2 fruit fly cellular contexts compared by ENCODE assay signal in the genomic region with DNA sequence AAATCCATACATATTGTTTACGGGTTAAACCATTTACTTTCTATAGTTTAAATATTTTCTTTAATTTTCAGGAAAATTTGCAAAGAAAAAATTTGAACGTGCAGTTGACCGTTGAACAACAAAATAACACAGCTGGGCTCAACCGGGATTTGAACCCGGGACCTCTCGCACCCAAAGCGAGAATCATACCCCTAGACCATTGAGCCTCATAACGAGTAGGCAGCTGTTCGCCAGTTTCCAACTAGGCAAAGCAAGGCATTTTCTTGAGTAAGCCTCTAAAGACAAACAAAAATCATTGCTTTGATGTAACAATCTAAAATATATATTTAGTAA.
TF ChIP-seq lines count a peak whose summit lies in the region.

No protein-coding gene starts in this region.

TF ChIP-seq in whole organism, embryonic, 481 proteins besides CTCF, POLR2A, EP300 and RAD21 (continued from another document):
- TF ChIP-seq CG7271 (tag; optimal IDR thresholded peaks at IDR 0.05; lab: Kevin White, UChicago) (no peak), sens (GFP tag; lab: Kevin White, UChicago) (peak; percentile 57), yki (optimal IDR thresholded peaks at IDR 0.05; lab: Kevin White, UChicago) (no peak), CG7839 (tag; optimal IDR thresholded peaks at IDR 0.05; lab: Kevin White, UChicago) (peak; percentile 5), CG14441 (GFP tag; IDR thresholded peaks at IDR 0.05; lab: Robert Waterston, UW) (0 out of 2 replicates have a peak, but pooled peaks have one; percentile 39), zen2 (GFP tag; IDR thresholded peaks at IDR 0.05; lab: Robert Waterston, UW; ENCODE audit: partially characterized antibody) (peak; percentile 56; the same call in 2 of the 3 replicates), Scr (GFP tag; IDR thresholded peaks at IDR 0.05; lab: Robert Waterston, UW; ENCODE audit: partially characterized antibody) (peak; percentile 78), cg (GFP tag; optimal IDR thresholded peaks at IDR 0.05; lab: Kevin White, UChicago) (no peak), CG7357 (GFP tag; IDR thresholded peaks at IDR 0.05; lab: Robert Waterston, UW) (no peak), CG7963 (GFP tag; IDR thresholded peaks at IDR 0.05; lab: Robert Waterston, UW; ENCODE audit: partially characterized antibody) (peak; percentile 84), Bgb (GFP tag; IDR thresholded peaks at IDR 0.05; lab: Robert Waterston, UW; ENCODE audit: partially characterized antibody) (peak; percentile 81), CG6791 (GFP tag; IDR thresholded peaks at IDR 0.05; lab: Robert Waterston, UW; ENCODE audit: partially characterized antibody) (peak; percentile 88), CG34224 (GFP tag; IDR thresholded peaks at IDR 0.05; lab: Robert Waterston, UW; ENCODE audit: partially characterized antibody) (peak; percentile 42; the same call in 1 of the 3 replicates), hbn (GFP tag; IDR thresholded peaks at IDR 0.05; lab: Robert Waterston, UW; ENCODE audit: partially characterized antibody) (peak; percentile 47; the same call in 1 of the 2 replicates), unc-4 (GFP tag; IDR thresholded peaks at IDR 0.05; lab: Robert Waterston, UW; ENCODE audit: partially characterized antibody) (peak; percentile 26; the same call in 1 of the 2 replicates), bigmax (GFP tag; optimal IDR thresholded peaks at IDR 0.05; lab: Kevin White, UChicago) (no peak), amos (GFP tag; IDR thresholded peaks at IDR 0.05; lab: Robert Waterston, UW; ENCODE audit: partially characterized antibody) (peak; percentile 82), sna (GFP tag; IDR thresholded peaks at IDR 0.05; lab: Robert Waterston, UW; ENCODE audit: partially characterized antibody) (peak; percentile 78; the same call in 1 of the 2 replicates), pita (GFP tag; optimal IDR thresholded peaks at IDR 0.05; lab: Kevin White, UChicago) (no peak), CG3163 (GFP tag; optimal IDR thresholded peaks at IDR 0.05; lab: Kevin White, UChicago) (no peak), lov (optimal IDR thresholded peaks at IDR 0.05; lab: Kevin White, UChicago) (peak; percentile 40), lov (GFP tag; IDR thresholded peaks at IDR 0.05; lab: Robert Waterston, UW) (no peak), CG7745 (tag; optimal IDR thresholded peaks at IDR 0.05; lab: Kevin White, UChicago) (peak; percentile 32), dmrt99B (tag; optimal IDR thresholded peaks at IDR 0.05; lab: Kevin White, UChicago) (peak; percentile 18), CG10979 (tag; optimal IDR thresholded peaks at IDR 0.05; lab: Kevin White, UChicago) (no peak), mld (GFP tag; IDR thresholded peaks at IDR 0.05; lab: Robert Waterston, UW; ENCODE audit: partially characterized antibody) (peak; percentile 92), hb (GFP tag; IDR thresholded peaks at IDR 0.05; lab: Robert Waterston, UW; ENCODE audit: partially characterized antibody) (peak; percentile 82; the same call in 2 of the 3 replicates), bbx (GFP tag; IDR thresholded peaks at IDR 0.05; lab: Robert Waterston, UW; ENCODE audit: partially characterized antibody) (peak; percentile 80), nom (GFP tag; optimal IDR thresholded peaks at IDR 0.05; lab: Kevin White, UChicago) (peak; percentile 47), ato (GFP tag; IDR thresholded peaks at IDR 0.05; lab: Robert Waterston, UW; ENCODE audit: partially characterized antibody) (peak; percentile 78), CG2129 (GFP tag; IDR thresholded peaks at IDR 0.05; lab: Robert Waterston, UW; ENCODE audit: partially characterized antibody) (peak; percentile 21; the same call in 1 of the 2 replicates), CG16813 (GFP tag; IDR thresholded peaks at IDR 0.05; lab: Robert Waterston, UW; ENCODE audit: partially characterized antibody) (peak; percentile 92), CG42726 (GFP tag; IDR thresholded peaks at IDR 0.05; lab: Robert Waterston, UW; ENCODE audit: partially characterized antibody) (peak; percentile 78), psq (GFP tag; optimal IDR thresholded peaks at IDR 0.05; lab: Kevin White, UChicago) (no peak), inv (GFP tag; IDR thresholded peaks at IDR 0.05; lab: Robert Waterston, UW; ENCODE audit: partially characterized antibody) (0 out of 2 replicates have a peak, but pooled peaks have one; percentile 57), fd64A (GFP tag; optimal IDR thresholded peaks at IDR 0.05; lab: Kevin White, UChicago) (no peak), Bdp1 (GFP tag; optimal IDR thresholded peaks at IDR 0.05; lab: Kevin White, UChicago) (peak; percentile 99), CG13287 (GFP tag; IDR thresholded peaks at IDR 0.05; lab: Robert Waterston, UW; ENCODE audit: partially characterized antibody) (peak; percentile 42; the same call in 1 of the 2 replicates), tna (GFP tag; IDR thresholded peaks at IDR 0.05; lab: Robert Waterston, UW; ENCODE audit: partially characterized antibody) (peak; percentile 90)

TF ChIP-seq in whole organism, prepupa, 60 proteins besides CTCF, POLR2A, EP300 and RAD21 (continued from another document):
- TF ChIP-seq dsx (GFP tag; optimal IDR thresholded peaks at IDR 0.05; lab: Kevin White, UChicago; ENCODE audit: poor library complexity, severe bottlenecking) (peak; percentile 10), Gug (GFP tag; IDR thresholded peaks at IDR 0.05; lab: Robert Waterston, UW) (no peak), dac (GFP tag; optimal IDR thresholded peaks at IDR 0.05; lab: Kevin White, UChicago) (no peak), CG6792 (GFP tag; optimal IDR thresholded peaks at IDR 0.05; lab: Kevin White, UChicago) (no peak), CG3919 (GFP tag; optimal IDR thresholded peaks at IDR 0.05; lab: Kevin White, UChicago) (peak; percentile 6), CG4318 (GFP tag; optimal IDR thresholded peaks at IDR 0.05; lab: Kevin White, UChicago) (no peak), vri (GFP tag; optimal IDR thresholded peaks at IDR 0.05; lab: Kevin White, UChicago) (no peak), CG16779 (tag; optimal IDR thresholded peaks at IDR 0.05; lab: Kevin White, UChicago) (peak; percentile 9), CG6163 (GFP tag; IDR thresholded peaks at IDR 0.05; lab: Robert Waterston, UW) (peak; percentile 40; the same call in 1 of the 3 replicates)
